Worm (Caenorhabditis elegans): ENCODE data around the gene vamp-8.

Gene vamp-8

DNA sequence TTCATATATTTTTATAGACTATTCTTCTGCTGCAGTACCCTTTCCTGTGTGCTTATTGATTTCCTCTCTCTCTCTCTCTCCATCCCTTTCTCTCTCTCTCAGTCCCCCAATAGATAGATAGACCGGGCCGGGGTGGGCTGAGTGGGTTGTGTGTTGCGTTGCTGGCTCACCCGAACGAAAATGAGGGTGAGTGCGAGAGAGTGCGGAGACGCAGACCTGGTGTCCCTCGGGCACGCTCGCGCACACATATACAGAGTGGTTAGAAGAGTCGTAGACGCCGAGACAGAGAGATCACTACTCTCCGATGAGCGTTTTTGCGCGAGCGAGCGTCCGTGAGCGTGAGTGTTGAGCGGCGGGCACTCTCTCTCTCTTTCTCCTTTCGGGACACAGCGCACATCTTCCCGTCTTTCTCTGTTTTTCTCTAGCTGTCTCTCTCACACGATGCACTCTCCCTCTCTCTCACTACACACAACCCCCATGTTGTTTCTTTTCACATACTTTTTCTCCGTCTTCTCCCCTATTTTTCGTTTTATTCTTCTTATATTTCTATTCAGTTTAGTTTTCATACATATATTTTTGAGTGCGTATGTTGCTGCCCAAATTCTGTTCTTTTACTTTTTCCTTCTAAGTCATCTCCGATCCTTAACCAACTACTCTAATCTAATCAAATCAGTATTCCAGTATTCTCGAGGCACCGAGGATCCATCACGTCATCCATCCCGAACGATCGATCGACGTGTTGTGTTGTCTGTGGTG lies 22.6 kb upstream of the vamp-8 start, which contains the start of gene lin-66:
Gene lin-66 (plus strand): TSS at position 672 of the 756 bp plus-strand sequence.
- peak; percentile 77 for TF ChIP-seq hmg-4 (GFP tag; optimal IDR thresholded peaks at IDR 0.05)
- TF ChIP-seq ets-7 (tag; optimal IDR thresholded peaks at IDR 0.05) = peak; percentile 28
- no peak for TF ChIP-seq ama-1 (optimal IDR thresholded peaks at IDR 0.05)
- TF ChIP-seq pes-1 (GFP tag; IDR thresholded peaks at IDR 0.05) = no peak
- peak; percentile 73 for TF ChIP-seq F13C5.2 (tag; optimal IDR thresholded peaks at IDR 0.05)
- peak; percentile 26; the same call in 1 of the 2 replicates for TF ChIP-seq sea-1 (GFP tag; conservative IDR thresholded peaks at IDR 0.05)
- TF ChIP-seq aly-1 (tag; optimal IDR thresholded peaks at IDR 0.05) = peak; percentile 36

DNA sequence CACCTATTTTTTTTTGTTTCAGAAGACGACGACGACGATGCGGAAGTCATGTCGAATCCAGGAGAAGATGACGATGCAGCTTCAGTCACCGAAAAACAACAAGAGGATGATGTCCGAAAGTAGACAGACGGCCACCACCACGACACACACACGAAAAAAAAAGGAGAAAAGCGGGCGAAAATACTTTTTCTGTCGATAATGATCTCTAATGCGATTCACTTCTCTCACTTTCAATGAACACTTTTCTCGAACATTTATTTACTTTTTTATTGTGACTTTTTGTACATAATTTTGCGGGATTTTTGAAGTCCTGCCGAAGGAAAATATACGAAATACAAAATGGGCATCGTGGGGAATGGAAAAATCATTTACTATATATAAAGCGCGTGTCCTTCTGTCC lies 18.9 kb upstream of the vamp-8 start:
- TF ChIP-seq sea-1 (GFP tag; conservative IDR thresholded peaks at IDR 0.05) = no peak
- no peak for TF ChIP-seq pes-1 (GFP tag; IDR thresholded peaks at IDR 0.05)
- no peak for TF ChIP-seq flt-1 (GFP tag; IDR thresholded peaks at IDR 0.05)
- TF ChIP-seq tbx-37 (GFP tag; conservative IDR thresholded peaks at IDR 0.05) = no peak
- TF ChIP-seq tra-4 (tag; optimal IDR thresholded peaks at IDR 0.05) = no peak
- no peak for TF ChIP-seq hmbx-1 (tag; optimal IDR thresholded peaks at IDR 0.05)
- no peak for TF ChIP-seq ama-1 (optimal IDR thresholded peaks at IDR 0.05)
- TF ChIP-seq scrt-1 (GFP tag; IDR thresholded peaks at IDR 0.05) = no peak
- no peak for TF ChIP-seq hmg-4 (GFP tag; optimal IDR thresholded peaks at IDR 0.05)
- no peak for TF ChIP-seq tbx-11 (GFP tag; IDR thresholded peaks at IDR 0.05)

ce11 chrIV:13882573-13882972 lies 17.6 kb upstream of the vamp-8 start, which contains the start of gene thoc-7:
thoc-7 (plus strand) TSS chrIV:13882734.
- no peak for TF ChIP-seq scrt-1 (GFP tag; IDR thresholded peaks at IDR 0.05)
- TF ChIP-seq sea-1 (GFP tag; conservative IDR thresholded peaks at IDR 0.05) = no peak
- no peak for TF ChIP-seq flt-1 (GFP tag; IDR thresholded peaks at IDR 0.05)
- TF ChIP-seq F13C5.2 (tag; optimal IDR thresholded peaks at IDR 0.05) = no peak
- TF ChIP-seq tbx-11 (GFP tag; IDR thresholded peaks at IDR 0.05) = no peak
- no peak for TF ChIP-seq tra-4 (tag; optimal IDR thresholded peaks at IDR 0.05)
- no peak for TF ChIP-seq hmg-4 (GFP tag; optimal IDR thresholded peaks at IDR 0.05)
- TF ChIP-seq ceh-13 (GFP tag; optimal IDR thresholded peaks at IDR 0.05) = no peak
- no peak for TF ChIP-seq ets-7 (tag; optimal IDR thresholded peaks at IDR 0.05)
- TF ChIP-seq pes-1 (GFP tag; IDR thresholded peaks at IDR 0.05) = no peak
- TF ChIP-seq B0310.2 (tag; optimal IDR thresholded peaks at IDR 0.05) = no peak
- no peak for TF ChIP-seq ceh-36 (tag; optimal IDR thresholded peaks at IDR 0.05)
- no peak for TF ChIP-seq aly-1 (tag; optimal IDR thresholded peaks at IDR 0.05)
- no peak for TF ChIP-seq ama-1 (optimal IDR thresholded peaks at IDR 0.05)
- no peak for TF ChIP-seq hmbx-1 (tag; optimal IDR thresholded peaks at IDR 0.05)
- no peak for TF ChIP-seq tbx-37 (GFP tag; conservative IDR thresholded peaks at IDR 0.05)
- TF ChIP-seq hnd-1 (tag; optimal IDR thresholded peaks at IDR 0.05) = no peak

DNA sequence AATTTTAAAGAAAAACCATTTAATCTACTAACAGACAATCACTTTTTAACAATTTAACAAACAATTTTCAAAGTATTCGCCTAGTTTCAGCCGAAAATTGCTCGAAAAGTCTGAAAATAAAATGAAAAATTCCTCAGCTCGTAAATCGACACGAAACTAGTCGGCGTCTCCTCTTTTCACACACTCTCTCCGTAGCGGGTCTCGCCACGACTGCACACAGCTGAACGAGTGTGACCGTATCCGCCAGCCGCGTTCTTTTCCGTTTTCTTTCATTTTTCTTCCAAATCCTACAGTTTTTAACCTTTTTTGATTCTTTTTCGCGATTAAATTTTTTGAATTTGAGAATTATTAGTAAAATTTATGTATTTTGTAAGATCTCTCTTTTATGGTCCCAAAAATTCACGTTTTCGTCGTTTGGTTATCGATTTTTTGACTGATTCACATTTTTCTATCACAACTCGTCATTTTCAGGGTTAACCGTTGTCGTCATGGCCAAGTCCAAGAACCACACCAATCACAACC lies 16.8 kb upstream of the vamp-8 start, which contains the start of gene rpl-29:
Gene rpl-29 (plus strand): TSS at position 472 of the 522 bp plus-strand sequence.
- TF ChIP-seq F13C5.2 (tag; optimal IDR thresholded peaks at IDR 0.05) = peak; percentile 41
- no peak for TF ChIP-seq pes-1 (GFP tag; IDR thresholded peaks at IDR 0.05)

- TF ChIP-seq hnd-1 (tag; optimal IDR thresholded peaks at IDR 0.05) (no peak), F13C5.2 (tag; optimal IDR thresholded peaks at IDR 0.05) (no peak), pes-1 (GFP tag; IDR thresholded peaks at IDR 0.05) (no peak), ets-7 (tag; optimal IDR thresholded peaks at IDR 0.05) (no peak), hmbx-1 (tag; optimal IDR thresholded peaks at IDR 0.05) (no peak)
These were observed 15.8 kb upstream of the vamp-8 start for ce11 chrIV:13880803-13881202.

DNA sequence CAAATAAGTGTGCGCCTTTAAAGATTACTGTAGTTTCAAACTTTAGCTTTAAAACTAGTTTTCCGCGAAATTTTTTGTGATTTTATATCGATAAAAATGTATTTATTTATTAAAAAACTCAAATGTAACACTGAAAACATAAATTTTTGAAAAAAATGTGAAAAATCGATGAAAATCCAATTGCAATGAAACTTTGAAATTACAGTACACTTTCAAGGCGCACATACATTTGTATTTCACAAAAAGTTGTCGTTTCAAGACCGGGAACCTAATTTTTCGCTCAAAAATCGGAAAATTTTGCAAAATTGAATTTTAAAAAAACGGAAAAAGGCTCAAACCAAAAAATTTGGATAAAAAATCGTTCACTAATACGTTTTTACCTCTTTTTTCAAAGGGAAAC lies 15.4 kb upstream of the vamp-8 start:
- no peak for TF ChIP-seq B0310.2 (tag; optimal IDR thresholded peaks at IDR 0.05)
- no peak for TF ChIP-seq ets-7 (tag; optimal IDR thresholded peaks at IDR 0.05)
- no peak for TF ChIP-seq pes-1 (GFP tag; IDR thresholded peaks at IDR 0.05)
- no peak for TF ChIP-seq sea-1 (GFP tag; conservative IDR thresholded peaks at IDR 0.05)
- TF ChIP-seq tra-4 (tag; optimal IDR thresholded peaks at IDR 0.05) = no peak
- no peak for TF ChIP-seq hmg-4 (GFP tag; optimal IDR thresholded peaks at IDR 0.05)
- no peak for TF ChIP-seq scrt-1 (GFP tag; IDR thresholded peaks at IDR 0.05)
- TF ChIP-seq tbx-11 (GFP tag; IDR thresholded peaks at IDR 0.05) = no peak
- TF ChIP-seq tbx-37 (GFP tag; conservative IDR thresholded peaks at IDR 0.05) = no peak
- no peak for TF ChIP-seq aly-1 (tag; optimal IDR thresholded peaks at IDR 0.05)
- no peak for TF ChIP-seq hnd-1 (tag; optimal IDR thresholded peaks at IDR 0.05)
- no peak for TF ChIP-seq ama-1 (optimal IDR thresholded peaks at IDR 0.05)
- TF ChIP-seq F13C5.2 (tag; optimal IDR thresholded peaks at IDR 0.05) = no peak
- no peak for TF ChIP-seq flt-1 (GFP tag; IDR thresholded peaks at IDR 0.05)
- no peak for TF ChIP-seq ceh-36 (tag; optimal IDR thresholded peaks at IDR 0.05)
- TF ChIP-seq hmbx-1 (tag; optimal IDR thresholded peaks at IDR 0.05) = no peak
- no peak for TF ChIP-seq ceh-13 (GFP tag; optimal IDR thresholded peaks at IDR 0.05)

DNA sequence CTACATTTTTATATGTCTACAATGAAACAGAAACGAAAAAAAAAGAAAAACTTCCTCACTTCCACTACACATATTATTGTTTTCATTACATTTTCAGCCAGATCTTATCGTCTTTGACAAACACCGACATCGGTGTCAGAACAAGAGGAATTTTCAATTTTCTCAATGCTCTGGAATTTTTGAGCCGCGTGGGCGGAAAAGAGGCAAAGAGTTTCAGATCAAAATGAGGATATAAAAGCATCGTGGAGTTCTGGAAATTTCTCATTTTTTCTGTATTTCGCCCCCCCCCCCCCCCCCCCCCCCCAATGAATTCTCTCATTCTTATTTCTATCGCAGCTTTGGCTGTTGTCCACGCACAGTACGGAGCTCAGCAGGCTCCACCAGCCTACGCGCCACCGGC lies 14.9 kb upstream of the vamp-8 start, which contains the start of gene B0513.4:
Gene B0513.4 (plus strand): TSS at position 301 of the 400 bp plus-strand sequence.
- no peak for TF ChIP-seq ceh-13 (GFP tag; optimal IDR thresholded peaks at IDR 0.05)
- no peak for TF ChIP-seq tbx-37 (GFP tag; conservative IDR thresholded peaks at IDR 0.05)
- TF ChIP-seq hmg-4 (GFP tag; optimal IDR thresholded peaks at IDR 0.05) = no peak
- no peak for TF ChIP-seq B0310.2 (tag; optimal IDR thresholded peaks at IDR 0.05)
- TF ChIP-seq scrt-1 (GFP tag; IDR thresholded peaks at IDR 0.05) = no peak
- no peak for TF ChIP-seq F13C5.2 (tag; optimal IDR thresholded peaks at IDR 0.05)
- no peak for TF ChIP-seq sea-1 (GFP tag; conservative IDR thresholded peaks at IDR 0.05)
- TF ChIP-seq aly-1 (tag; optimal IDR thresholded peaks at IDR 0.05) = no peak

ce11 chrIV:13878738-13879137 lies 13.7 kb upstream of the vamp-8 start:
- TF ChIP-seq ceh-36 (tag; optimal IDR thresholded peaks at IDR 0.05) = no peak
- no peak for TF ChIP-seq tbx-37 (GFP tag; conservative IDR thresholded peaks at IDR 0.05)
- TF ChIP-seq hmg-4 (GFP tag; optimal IDR thresholded peaks at IDR 0.05) = no peak
- no peak for TF ChIP-seq F13C5.2 (tag; optimal IDR thresholded peaks at IDR 0.05)
- TF ChIP-seq pes-1 (GFP tag; IDR thresholded peaks at IDR 0.05) = no peak
- TF ChIP-seq scrt-1 (GFP tag; IDR thresholded peaks at IDR 0.05) = no peak
- no peak for TF ChIP-seq ets-7 (tag; optimal IDR thresholded peaks at IDR 0.05)
- no peak for TF ChIP-seq ama-1 (optimal IDR thresholded peaks at IDR 0.05)
- no peak for TF ChIP-seq tbx-11 (GFP tag; IDR thresholded peaks at IDR 0.05)
- TF ChIP-seq aly-1 (tag; optimal IDR thresholded peaks at IDR 0.05) = no peak
- no peak for TF ChIP-seq flt-1 (GFP tag; IDR thresholded peaks at IDR 0.05)
- no peak for TF ChIP-seq B0310.2 (tag; optimal IDR thresholded peaks at IDR 0.05)
- no peak for TF ChIP-seq tra-4 (tag; optimal IDR thresholded peaks at IDR 0.05)
- no peak for TF ChIP-seq hmbx-1 (tag; optimal IDR thresholded peaks at IDR 0.05)
- no peak for TF ChIP-seq sea-1 (GFP tag; conservative IDR thresholded peaks at IDR 0.05)
- TF ChIP-seq hnd-1 (tag; optimal IDR thresholded peaks at IDR 0.05) = no peak
- TF ChIP-seq ceh-13 (GFP tag; optimal IDR thresholded peaks at IDR 0.05) = no peak
